Worm (Caenorhabditis elegans) whole organism, L4 larva: ENCODE results near the gene R13D11.4.

Experiments used
- F26F4.8 ChIP-seq: fragments of 200-800 bp; sonication (Bioruptor generic); conservative IDR thresholded peaks from 2 replicates; pipeline ENCODE4 v1.3.6; 2022; ENCODE audit warnings: missing genetic modification characterization, missing compliant biosample characterization
- F37D6.2 ChIP-seq: sonication (generic microtip); optimal IDR thresholded peaks from 2 replicates; lab custom pipeline; 2016; ENCODE audit warnings: mild to moderate bottlenecking, missing genetic modification characterization, missing compliant biosample characterization
- F49E8.2 ChIP-seq: sonication (generic microtip); optimal IDR thresholded peaks from 2 replicates; lab custom pipeline; 2016; ENCODE audit warnings: missing compliant biosample characterization, mild to moderate bottlenecking, missing genetic modification characterization, borderline replicate concordance
- T20F7.1 ChIP-seq: fragments of 200-800 bp; sonication (Bioruptor generic); optimal IDR thresholded peaks from 2 replicates; lab custom pipeline; 2018; ENCODE audit warnings: mild to moderate bottlenecking, missing genetic modification characterization, missing compliant biosample characterization
- Y48G9A.11 ChIP-seq: fragments of 200-800 bp; sonication (Bioruptor generic); IDR thresholded peaks from 2 replicates; pipeline ENCODE4 v1.3.6; 2022; ENCODE audit warnings: missing genetic modification reagents, missing genetic modification characterization, missing compliant biosample characterization
- Y75B8A.6 ChIP-seq: fragments of 200-800 bp; sonication (Bioruptor generic); IDR thresholded peaks from 2 replicates; pipeline ENCODE4 v1.3.6; 2022; ENCODE audit warnings: missing genetic modification reagents, missing genetic modification characterization, missing compliant biosample characterization
- aha-1 ChIP-seq: fragments of 150-350 bp; peaks from one replicate; lab custom pipeline; 2014; ENCODE audit warnings: missing biosample characterization, missing genetic modification characterization
- ceh-20 ChIP-seq: fragments of 200-800 bp; sonication (Bioruptor generic); IDR thresholded peaks from 2 replicates; pipeline ENCODE4 v1.3.6; 2022; ENCODE audit warnings: missing genetic modification reagents, missing genetic modification characterization, missing compliant biosample characterization
- ceh-62 ChIP-seq: sonication (generic microtip); optimal IDR thresholded peaks from 2 replicates; lab custom pipeline; 2017; ENCODE audit warnings: missing biosample characterization, missing genetic modification characterization
- daf-12 ChIP-seq: fragments of 150-350 bp; optimal IDR thresholded peaks from 2 replicates; lab custom pipeline; 2014; ENCODE audit warnings: missing biosample characterization, missing genetic modification reagents, missing genetic modification characterization
- daf-19 ChIP-seq: fragments of 200-800 bp; sonication (Bioruptor generic); conservative IDR thresholded peaks from 2 replicates; pipeline ENCODE4 v1.3.6; 2022; ENCODE audit warnings: missing genetic modification characterization, missing compliant biosample characterization
- dpl-1 ChIP-seq: fragments of 150-350 bp; optimal IDR thresholded peaks from 2 replicates; lab custom pipeline; 2014; ENCODE audit warnings: missing biosample characterization, missing genetic modification reagents, missing genetic modification characterization
- duxl-1 ChIP-seq: sonication (generic microtip); optimal IDR thresholded peaks from 2 replicates; lab custom pipeline; 2016; ENCODE audit warnings: mild to moderate bottlenecking, missing genetic modification characterization, moderate library complexity, missing compliant biosample characterization; ENCODE audit not compliant: poor library complexity
- dve-1 ChIP-seq: sonication (generic microtip); optimal IDR thresholded peaks from 2 replicates; lab custom pipeline; 2017; ENCODE audit warnings: antibody characterized with exemption, mild to moderate bottlenecking, missing genetic modification characterization, missing compliant biosample characterization; ENCODE audit not compliant: insufficient read depth
- fos-1 ChIP-seq: fragments of 150-350 bp; optimal IDR thresholded peaks from 2 replicates; lab custom pipeline; 2014; ENCODE audit warnings: missing biosample characterization, missing genetic modification characterization
- gei-8 ChIP-seq: fragments of 200-800 bp; sonication (Bioruptor generic); optimal IDR thresholded peaks from 2 replicates; lab custom pipeline; 2018; ENCODE audit warnings: mild to moderate bottlenecking, missing genetic modification characterization, missing compliant biosample characterization
- hlh-30 ChIP-seq: sonication (generic microtip); optimal IDR thresholded peaks from 2 replicates; lab custom pipeline; 2017; ENCODE audit warnings: antibody characterized with exemption, mild to moderate bottlenecking, missing genetic modification characterization, missing compliant biosample characterization; ENCODE audit not compliant: insufficient read depth
- lin-13 ChIP-seq: fragments of 150-350 bp; optimal IDR thresholded peaks from 2 replicates; lab custom pipeline; 2014; ENCODE audit warnings: missing biosample characterization, missing genetic modification reagents, missing genetic modification characterization
- lin-15B ChIP-seq: fragments of 150-350 bp; sonication (generic microtip); optimal IDR thresholded peaks from 3 replicates; lab custom pipeline; 2014; ENCODE audit warnings: missing biosample characterization, missing genetic modification characterization
- lin-39 ChIP-seq: fragments of 150-350 bp; optimal IDR thresholded peaks from 2 replicates; lab custom pipeline; 2014; ENCODE audit warnings: missing biosample characterization, missing genetic modification reagents, missing genetic modification characterization
- mdl-1 ChIP-seq, 2 experiments: fragments of 150-350 bp in 1 of 2; sonication (generic microtip) in 1 of 2; optimal IDR thresholded peaks; 2 replicates each; lab custom pipeline; 2014 to 2017; ENCODE audit warnings: missing biosample characterization in 2 of 2, missing genetic modification characterization in 2 of 2
- nhr-102 ChIP-seq: sonication (generic microtip); optimal IDR thresholded peaks from 2 replicates; lab custom pipeline; 2016; ENCODE audit warnings: mild to moderate bottlenecking, missing genetic modification characterization, moderate library complexity, missing compliant biosample characterization
- nhr-11 ChIP-seq: fragments of 150-350 bp; optimal IDR thresholded peaks from 2 replicates; lab custom pipeline; 2014; ENCODE audit warnings: missing biosample characterization, missing genetic modification characterization
- nhr-28 ChIP-seq: fragments of 150-350 bp; optimal IDR thresholded peaks from 2 replicates; lab custom pipeline; 2014; ENCODE audit warnings: missing biosample characterization, missing genetic modification characterization
- nhr-42 ChIP-seq: fragments of 200-800 bp; sonication (Bioruptor generic); IDR thresholded peaks from 2 replicates; pipeline ENCODE4 v1.3.6; 2022; ENCODE audit warnings: missing genetic modification characterization, missing compliant biosample characterization
- nhr-48 ChIP-seq: sonication (generic microtip); optimal IDR thresholded peaks from 2 replicates; lab custom pipeline; 2016; ENCODE audit warnings: mild to moderate bottlenecking, missing genetic modification characterization, missing compliant biosample characterization
- nhr-76 ChIP-seq: fragments of 150-350 bp; optimal IDR thresholded peaks from 2 replicates; lab custom pipeline; 2014; ENCODE audit warnings: missing biosample characterization, missing genetic modification characterization
- nhr-77 ChIP-seq: fragments of 150-350 bp; optimal IDR thresholded peaks from 2 replicates; lab custom pipeline; 2014; ENCODE audit warnings: missing biosample characterization, missing genetic modification characterization
- pqm-1 ChIP-seq: sonication (generic microtip); optimal IDR thresholded peaks from 2 replicates; lab custom pipeline; 2017; ENCODE audit warnings: missing biosample characterization, missing genetic modification characterization
- set-16 ChIP-seq: fragments of 200-800 bp; sonication (Bioruptor generic); IDR thresholded peaks from 2 replicates; pipeline ENCODE4 v1.3.6; 2022; ENCODE audit warnings: missing genetic modification reagents, missing genetic modification characterization, missing compliant biosample characterization
- skn-1 ChIP-seq: fragments of 150-350 bp; optimal IDR thresholded peaks from 2 replicates; lab custom pipeline; 2014; ENCODE audit warnings: missing biosample characterization, missing genetic modification characterization
- snpc-1.2 ChIP-seq: fragments of 200-800 bp; sonication (Bioruptor generic); IDR thresholded peaks from 2 replicates; pipeline ENCODE4 v1.3.6; 2022; ENCODE audit warnings: missing genetic modification reagents, missing genetic modification characterization, missing compliant biosample characterization
- spr-1 ChIP-seq: sonication (generic microtip); optimal IDR thresholded peaks from 2 replicates; lab custom pipeline; 2016; ENCODE audit warnings: mild to moderate bottlenecking, missing genetic modification characterization, missing compliant biosample characterization
- unc-62 ChIP-seq, 3 experiments: fragments of 150-350 bp in 1 of 3; sonication (generic microtip); optimal IDR thresholded peaks in 2 of 3; peaks in 1 of 3; 1 replicate in 1 of 3; 2 replicates in 2 of 3; lab custom pipeline; 2014 to 2017; ENCODE audit warnings: missing biosample characterization in 3 of 3, missing genetic modification characterization in 3 of 3, missing genetic modification reagents in 3 of 3, missing genotype in 1 of 3
- zag-1 ChIP-seq: fragments of 150-350 bp; optimal IDR thresholded peaks from 2 replicates; lab custom pipeline; 2014; ENCODE audit warnings: missing biosample characterization, missing genetic modification characterization
- zfp-2 ChIP-seq: sonication (generic microtip); optimal IDR thresholded peaks from 2 replicates; lab custom pipeline; 2016; ENCODE audit warnings: mild to moderate bottlenecking, missing genetic modification characterization, missing compliant biosample characterization

Gene R13D11.4

ce11 chrV:774875-775359 is 35.7 kb upstream of the R13D11.4 start, which contains the start of gene srbc-58 (continued):
- TF ChIP-seq zag-1: no peak

ce11 chrV:777285-777684 is 33.3 kb upstream of the R13D11.4 start, which contains the start of gene R09E12.9:
Gene R09E12.9, plus strand, starts transcription at chrV:777600.
- TF ChIP-seq nhr-77 (tag; lab: Kevin White, UChicago) (peak; percentile 100), dpl-1 (GFP tag; lab: Kevin White, UChicago) (peak; percentile 3), nhr-28 (peak; percentile 100), nhr-42 (GFP tag; lab: Robert Waterston, UW) (peak; percentile 95), F49E8.2 (no peak), nhr-48 (tag; lab: Kevin White, UChicago) (no peak), duxl-1 (tag; lab: Kevin White, UChicago) (peak; percentile 20)

- TF ChIP-seq zfp-2 (no peak), Y75B8A.6 (GFP tag; lab: Robert Waterston, UW) (no peak), pqm-1 (tag; lab: Kevin White, UChicago) (no peak), set-16 (no peak), nhr-76 (tag; lab: Kevin White, UChicago) (no peak), T20F7.1 (no peak), unc-62 (GFP tag; optimal IDR thresholded peaks at IDR 0.05 in 1 of 2; lab: Kevin White, UChicago) (no peak), unc-62 (tag; optimal IDR thresholded peaks at IDR 0.05; lab: Kevin White, UChicago) (no peak)
Observed at ce11 chrV:778339-778738, 32.3 kb upstream of the R13D11.4 start, which contains the start of gene srbc-59. Gene srbc-59, plus strand, starts transcription at chrV:778639.

ce11 chrV:779999-780398 is 30.6 kb upstream of the R13D11.4 start, which contains the start of gene srbc-60:
Gene srbc-60, plus strand, starts transcription at chrV:780299.
- no peak for TF ChIP-seq daf-19 (GFP tag; lab: Robert Waterston, UW)
- no peak for TF ChIP-seq T20F7.1
- no peak for TF ChIP-seq fos-1 (tag; lab: Kevin White, UChicago)
- no peak for TF ChIP-seq F26F4.8 (GFP tag; lab: Robert Waterston, UW)
- no peak for TF ChIP-seq nhr-77 (tag; lab: Kevin White, UChicago)

ce11 chrV:782432-782831 is 28.2 kb upstream of the R13D11.4 start, which contains the start of gene srab-16:
Gene srab-16, plus strand, starts transcription at chrV:782732.
- TF ChIP-seq ceh-20 (GFP tag; lab: Robert Waterston, UW): no peak
- TF ChIP-seq daf-12: no peak
- no peak for TF ChIP-seq nhr-76 (tag; lab: Kevin White, UChicago)
- no peak for TF ChIP-seq F37D6.2 (tag; lab: Kevin White, UChicago)
- TF ChIP-seq snpc-1.2 (GFP tag; lab: Robert Waterston, UW): no peak
- TF ChIP-seq set-16: no peak
- TF ChIP-seq nhr-77 (tag; lab: Kevin White, UChicago): no peak
- TF ChIP-seq ceh-62 (tag; lab: Kevin White, UChicago): no peak
- TF ChIP-seq mdl-1 (tag; optimal IDR thresholded peaks at IDR 0.05; lab: Kevin White, UChicago): no peak

- TF ChIP-seq aha-1 (tag; lab: Kevin White, UChicago) (peak; percentile 81), lin-13 (GFP tag; lab: Kevin White, UChicago) (no peak)
Observed at ce11 chrV:794092-794491, 16.5 kb upstream of the R13D11.4 start.

ce11 chrV:797241-797640 is 13.4 kb upstream of the R13D11.4 start:
- no peak for TF ChIP-seq skn-1
- no peak for TF ChIP-seq snpc-1.2 (GFP tag; lab: Robert Waterston, UW)
- no peak for TF ChIP-seq F26F4.8 (GFP tag; lab: Robert Waterston, UW)
- TF ChIP-seq dve-1 (tag; lab: Kevin White, UChicago): no peak
- TF ChIP-seq gei-8: no peak
- no peak for TF ChIP-seq nhr-11 (tag; lab: Kevin White, UChicago)
- no peak for TF ChIP-seq spr-1
- TF ChIP-seq nhr-102 (tag; lab: Kevin White, UChicago): no peak
- no peak for TF ChIP-seq hlh-30
- TF ChIP-seq lin-39: no peak
- no peak for TF ChIP-seq lin-15B (tag; lab: Kevin White, UChicago)
- TF ChIP-seq Y48G9A.11 (GFP tag; lab: Robert Waterston, UW): no peak
